Worm (Caenorhabditis elegans) whole organism, L3 larva: Measurements from ENCODE around the gene F37B12.1.

Source experiments
- ceh-9 ChIP-seq: sonication (generic microtip); optimal IDR thresholded peaks from 2 replicates; lab custom pipeline; 2018; ENCODE audit warnings: missing biosample characterization, missing genetic modification characterization
- nhr-23 ChIP-seq: fragments of 150-350 bp; optimal IDR thresholded peaks from 2 replicates; lab custom pipeline; 2014; ENCODE audit warnings: missing biosample characterization, missing genetic modification reagents, missing genetic modification characterization

DNA sequence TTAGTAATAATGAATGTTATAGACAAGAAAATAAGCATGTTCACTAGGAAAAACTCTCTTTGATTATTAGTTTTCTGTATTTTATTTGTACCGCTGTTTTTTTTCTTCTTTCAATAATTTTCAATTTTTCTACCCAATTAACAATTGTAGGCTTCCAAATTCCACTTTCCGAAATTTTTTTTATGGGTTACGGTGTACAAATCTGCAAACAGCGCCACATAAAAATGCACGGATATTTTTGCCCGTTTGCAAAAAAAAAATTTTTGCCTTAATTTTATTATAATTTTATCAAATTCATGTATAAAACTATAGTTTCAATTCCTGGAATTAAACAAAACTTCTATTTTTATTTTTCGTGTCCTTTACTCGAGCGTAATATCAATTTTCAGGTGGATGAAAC is 36.3 kb downstream of the F37B12.1 start, which contains the start of gene ooc-5:
- TF ChIP-seq ceh-9 (tag; lab: Kevin White, UChicago) (no peak), nhr-23 (no peak)
